Fruit fly (Drosophila melanogaster): ENCODE data around the gene CG7560.
A peak's percentile ranks its signal among the peaks of the same experiment; 100 is the strongest.

Gene CG7560

dm6 chr3L:11472388-11472787 is 47.4 kb downstream of the CG7560 start:
- TF ChIP-seq prd (optimal IDR thresholded peaks at IDR 0.05) (no peak), prd (GFP tag; IDR thresholded peaks at IDR 0.05) (peak; percentile 17; the same call in 1 of the 3 replicates), CG17328 (GFP tag; IDR thresholded peaks at IDR 0.05) (no peak), HLH4C (GFP tag; IDR thresholded peaks at IDR 0.05; ENCODE audit: partially characterized antibody) (no peak), grau (tag; optimal IDR thresholded peaks at IDR 0.05) (peak; percentile 28), Med (GFP tag) (peak; percentile 28), Abd-B (GFP tag; optimal IDR thresholded peaks at IDR 0.05) (peak; percentile 6), Drgx (GFP tag; IDR thresholded peaks at IDR 0.05) (no peak), sens (GFP tag) (peak; percentile 33), CG4854 (GFP tag; optimal IDR thresholded peaks at IDR 0.05) (no peak), CG3281 (GFP tag; optimal IDR thresholded peaks at IDR 0.05) (no peak)

- no peak for TF ChIP-seq Dad (GFP tag; optimal IDR thresholded peaks at IDR 0.05)
- TF ChIP-seq zfh2 (GFP tag; optimal IDR thresholded peaks at IDR 0.05) = no peak
- no peak for TF ChIP-seq gt (GFP tag; IDR thresholded peaks at IDR 0.05)
- TF ChIP-seq CG6791 (GFP tag; IDR thresholded peaks at IDR 0.05; ENCODE audit: partially characterized antibody) = no peak
- TF ChIP-seq CTCF (GFP tag; optimal IDR thresholded peaks at IDR 0.05) = no peak
- no peak for TF ChIP-seq E2f2 (GFP tag; IDR thresholded peaks at IDR 0.05)
- no peak for TF ChIP-seq jumu (GFP tag; optimal IDR thresholded peaks at IDR 0.05)
Observed at dm6 chr3L:11472991-11473390, 48.0 kb downstream of the CG7560 start, which contains the start of gene Vha16-3. Gene Vha16-3, plus strand, starts transcription at chr3L:11473291.

- TF ChIP-seq CG1529 (GFP tag; optimal IDR thresholded peaks at IDR 0.05) (no peak), lab (GFP tag; optimal IDR thresholded peaks at IDR 0.05) (no peak), CG13296 (GFP tag; optimal IDR thresholded peaks at IDR 0.05) (no peak), ERR (GFP tag; optimal IDR thresholded peaks at IDR 0.05) (no peak), Meics (GFP tag; optimal IDR thresholded peaks at IDR 0.05) (no peak), CG13775 (GFP tag; optimal IDR thresholded peaks at IDR 0.05) (no peak), tna (GFP tag; IDR thresholded peaks at IDR 0.05; ENCODE audit: partially characterized antibody) (no peak), usp (GFP tag; optimal IDR thresholded peaks at IDR 0.05) (no peak), YL-1 (GFP tag; optimal IDR thresholded peaks at IDR 0.05) (no peak), chm (GFP tag; IDR thresholded peaks at IDR 0.05) (no peak), ttk (GFP tag; IDR thresholded peaks at IDR 0.05) (no peak), CG7372 (GFP tag; IDR thresholded peaks at IDR 0.05) (no peak), Six4 (GFP tag; optimal IDR thresholded peaks at IDR 0.05) (no peak), CG7839 (tag; optimal IDR thresholded peaks at IDR 0.05) (no peak), CG1602 (GFP tag; optimal IDR thresholded peaks at IDR 0.05) (no peak), CG12769 (tag; optimal IDR thresholded peaks at IDR 0.05) (no peak), Nf-YA (GFP tag; IDR thresholded peaks at IDR 0.05) (no peak), CG8924 (tag; optimal IDR thresholded peaks at IDR 0.05) (no peak)
Observed at dm6 chr3L:11474658-11475057, 49.7 kb downstream of the CG7560 start, which contains the start of gene Vha16-2. Gene Vha16-2, plus strand, starts transcription at chr3L:11474958.
